Fruit fly (Drosophila melanogaster) whole organism, prepupa: ENCODE measurements around the gene lilli.

Source experiments
- Blimp-1 ChIP-seq: fragments of 200-800 bp; sonication (Bioruptor generic); optimal IDR thresholded peaks from 3 replicates; lab custom pipeline; 2017; ENCODE audit warnings: missing biosample characterization, missing genetic modification characterization, mild to moderate bottlenecking, moderate library complexity, missing genetic modification reagents
- CG10631 ChIP-seq: fragments of 200-800 bp; sonication (Bioruptor generic); optimal IDR thresholded peaks from 2 replicates; lab custom pipeline; 2016; ENCODE audit warnings: missing biosample characterization, missing genetic modification characterization
- CG10669 ChIP-seq: fragments of 200-800 bp; sonication (Bioruptor generic); optimal IDR thresholded peaks from 3 replicates; lab custom pipeline; 2018; ENCODE audit warnings: missing biosample characterization, mild to moderate bottlenecking, missing genetic modification characterization, moderate library complexity
- CG11294 ChIP-seq: fragments of 200-800 bp; sonication (Bioruptor generic); IDR thresholded peaks from 2 replicates; pipeline ENCODE4 v1.3.6; 2022; ENCODE audit warnings: missing biosample characterization, missing genetic modification characterization
- CG11762 ChIP-seq: fragments of 200-800 bp; sonication (Bioruptor generic); optimal IDR thresholded peaks from 3 replicates; lab custom pipeline; 2016; ENCODE audit warnings: missing biosample characterization, missing genetic modification characterization; ENCODE audit not compliant: insufficient read depth
- CG15336 ChIP-seq: fragments of 200-800 bp; sonication (Bioruptor generic); IDR thresholded peaks from 2 replicates; pipeline ENCODE4 v1.3.6; 2022; ENCODE audit warnings: missing biosample characterization, missing genetic modification characterization
- CG1621 ChIP-seq: fragments of 200-800 bp; sonication (Bioruptor generic); optimal IDR thresholded peaks from 3 replicates; lab custom pipeline; 2018; ENCODE audit warnings: missing biosample characterization, mild to moderate bottlenecking, missing genetic modification characterization
- CG16779 ChIP-seq: fragments of 200-800 bp; sonication (Bioruptor generic); optimal IDR thresholded peaks from 3 replicates; lab custom pipeline; 2017; ENCODE audit warnings: missing biosample characterization, mild to moderate bottlenecking, missing genetic modification characterization
- CG3032 ChIP-seq: fragments of 200-800 bp; optimal IDR thresholded peaks from 2 replicates; lab custom pipeline; 2019; ENCODE audit warnings: missing biosample characterization, mild to moderate bottlenecking, missing genetic modification characterization, moderate library complexity
- CG32006 ChIP-seq: fragments of 200-800 bp; sonication (Bioruptor generic); optimal IDR thresholded peaks from 3 replicates; lab custom pipeline; 2017; ENCODE audit warnings: missing biosample characterization, mild to moderate bottlenecking, missing genetic modification characterization
- CG34406 ChIP-seq: fragments of 200-800 bp; sonication (Bioruptor generic); optimal IDR thresholded peaks from 3 replicates; lab custom pipeline; 2016; ENCODE audit warnings: missing biosample characterization, missing genetic modification characterization
- CG4318 ChIP-seq: fragments of 200-800 bp; sonication (Bioruptor generic); optimal IDR thresholded peaks from 3 replicates; lab custom pipeline; 2017; ENCODE audit warnings: missing biosample characterization, mild to moderate bottlenecking, missing genetic modification characterization
- CG6163 ChIP-seq: fragments of 200-800 bp; sonication (Bioruptor generic); IDR thresholded peaks from 3 replicates; pipeline ENCODE4 v1.3.6; 2022; ENCODE audit warnings: missing biosample characterization, missing genetic modification characterization
- CG6792 ChIP-seq: fragments of 200-800 bp; sonication (Bioruptor generic); optimal IDR thresholded peaks from 3 replicates; lab custom pipeline; 2016; ENCODE audit warnings: missing biosample characterization, missing genetic modification characterization
- CG6808 ChIP-seq: fragments of 200-800 bp; sonication (Bioruptor generic); optimal IDR thresholded peaks from 3 replicates; lab custom pipeline; 2017; ENCODE audit warnings: missing biosample characterization, missing genetic modification characterization, mild to moderate bottlenecking, moderate library complexity, missing genetic modification reagents
- CG6854 ChIP-seq: fragments of 200-800 bp; sonication (Bioruptor generic); optimal IDR thresholded peaks from 2 replicates; lab custom pipeline; 2017; ENCODE audit warnings: missing biosample characterization, mild to moderate bottlenecking, missing genetic modification characterization
- CG8119 ChIP-seq: fragments of 200-800 bp; sonication (Bioruptor generic); IDR thresholded peaks from 3 replicates; pipeline ENCODE4 v1.3.6; 2022; ENCODE audit warnings: missing biosample characterization, missing genetic modification characterization
- CG8319 ChIP-seq: fragments of 200-800 bp; sonication (Bioruptor generic); optimal IDR thresholded peaks from 3 replicates; lab custom pipeline; 2016; ENCODE audit warnings: missing biosample characterization, missing genetic modification characterization
- Eip75B ChIP-seq: fragments of 200-800 bp; sonication (Bioruptor generic); optimal IDR thresholded peaks from 3 replicates; lab custom pipeline; 2016; ENCODE audit warnings: missing biosample characterization, missing genetic modification characterization
- Eip78C ChIP-seq: fragments of 200-800 bp; sonication (Bioruptor generic); peaks from one replicate; lab custom pipeline; 2016; ENCODE audit warnings: missing biosample characterization, missing genetic modification characterization
- Ets21C ChIP-seq: fragments of 200-800 bp; sonication (Bioruptor generic); optimal IDR thresholded peaks from 3 replicates; lab custom pipeline; 2016; ENCODE audit warnings: missing biosample characterization, missing genetic modification characterization
- Ets96B ChIP-seq: fragments of 200-800 bp; optimal IDR thresholded peaks from 2 replicates; lab custom pipeline; 2019; ENCODE audit warnings: missing biosample characterization, mild to moderate bottlenecking, missing genetic modification characterization, moderate library complexity
- Hr39 ChIP-seq: fragments of 200-800 bp; sonication (Bioruptor generic); optimal IDR thresholded peaks from 2 replicates; lab custom pipeline; 2016; ENCODE audit warnings: missing biosample characterization, missing genetic modification characterization
- Hr4 ChIP-seq: fragments of 200-800 bp; sonication (Bioruptor generic); optimal IDR thresholded peaks from 3 replicates; lab custom pipeline; 2016; ENCODE audit warnings: missing biosample characterization, missing genetic modification characterization
- Lpt ChIP-seq: fragments of 200-800 bp; sonication (Bioruptor generic); optimal IDR thresholded peaks from 3 replicates; lab custom pipeline; 2016; ENCODE audit warnings: missing biosample characterization, missing genetic modification characterization
- Sox102F ChIP-seq: fragments of 200-800 bp; sonication (Bioruptor generic); optimal IDR thresholded peaks from 2 replicates; lab custom pipeline; 2016; ENCODE audit warnings: missing biosample characterization, mild to moderate bottlenecking, missing genetic modification characterization
- Sox14 ChIP-seq: fragments of 200-800 bp; sonication (Bioruptor generic); optimal IDR thresholded peaks from 3 replicates; lab custom pipeline; 2016; ENCODE audit warnings: missing biosample characterization, missing genetic modification characterization
- achi ChIP-seq: fragments of 200-800 bp; sonication (Bioruptor generic); optimal IDR thresholded peaks from 3 replicates; lab custom pipeline; 2016; ENCODE audit warnings: missing biosample characterization, missing genetic modification characterization
- acj6 ChIP-seq: fragments of 200-800 bp; sonication (Bioruptor generic); optimal IDR thresholded peaks from 3 replicates; lab custom pipeline; 2016; ENCODE audit warnings: missing biosample characterization, missing genetic modification characterization
- cyc ChIP-seq: fragments of 200-800 bp; sonication (Bioruptor generic); optimal IDR thresholded peaks from 3 replicates; lab custom pipeline; 2016; ENCODE audit warnings: missing biosample characterization, missing genetic modification characterization
- dac ChIP-seq: fragments of 200-800 bp; sonication (Bioruptor generic); optimal IDR thresholded peaks from 2 replicates; lab custom pipeline; 2017; ENCODE audit warnings: missing biosample characterization, mild to moderate bottlenecking, missing genetic modification characterization
- esn ChIP-seq: fragments of 200-800 bp; sonication (Bioruptor generic); optimal IDR thresholded peaks from 2 replicates; lab custom pipeline; 2016; ENCODE audit warnings: missing biosample characterization, mild to moderate bottlenecking, missing genetic modification characterization, moderate library complexity
- fkh ChIP-seq: fragments of 200-800 bp; sonication (Bioruptor generic); optimal IDR thresholded peaks from 3 replicates; lab custom pipeline; 2017; ENCODE audit warnings: missing biosample characterization, mild to moderate bottlenecking, missing genetic modification characterization, moderate library complexity
- lz ChIP-seq: fragments of 200-800 bp; sonication (Bioruptor generic); optimal IDR thresholded peaks from 3 replicates; lab custom pipeline; 2016; ENCODE audit warnings: missing biosample characterization, missing genetic modification characterization
- net ChIP-seq: fragments of 200-800 bp; sonication (Bioruptor generic); optimal IDR thresholded peaks from 3 replicates; lab custom pipeline; 2016; ENCODE audit warnings: missing biosample characterization, missing genetic modification characterization
- pdm3 ChIP-seq: fragments of 200-800 bp; sonication (Bioruptor generic); optimal IDR thresholded peaks from 3 replicates; lab custom pipeline; 2016; ENCODE audit warnings: missing biosample characterization, missing genetic modification characterization
- salr ChIP-seq, 2 experiments: fragments of 200-800 bp; sonication (Bioruptor generic); optimal IDR thresholded peaks; 3 replicates each; lab custom pipeline; 2016 to 2018; ENCODE audit warnings: missing biosample characterization in 2 of 2, missing genetic modification characterization in 2 of 2, mild to moderate bottlenecking in 1 of 2
- spab ChIP-seq: fragments of 200-800 bp; sonication (Bioruptor generic); optimal IDR thresholded peaks from 2 replicates; lab custom pipeline; 2017; ENCODE audit warnings: missing biosample characterization, mild to moderate bottlenecking, missing genetic modification characterization, missing genetic modification reagents
- ss ChIP-seq, 2 experiments: fragments of 200-800 bp; sonication (Bioruptor generic); optimal IDR thresholded peaks; 2 replicates in 1 of 2; 3 replicates in 1 of 2; lab custom pipeline; 2017 to 2018; ENCODE audit warnings: mild to moderate bottlenecking in 2 of 2, missing biosample characterization in 2 of 2, missing genetic modification characterization in 2 of 2, moderate library complexity in 1 of 2
- svp ChIP-seq: fragments of 200-800 bp; sonication (Bioruptor generic); peaks from one replicate; lab custom pipeline; 2016; ENCODE audit warnings: missing biosample characterization, missing genetic modification characterization
- topi ChIP-seq: fragments of 200-800 bp; sonication (Bioruptor generic); optimal IDR thresholded peaks from 3 replicates; lab custom pipeline; 2016; ENCODE audit warnings: missing biosample characterization, missing genetic modification characterization

The lilli gene

DNA sequence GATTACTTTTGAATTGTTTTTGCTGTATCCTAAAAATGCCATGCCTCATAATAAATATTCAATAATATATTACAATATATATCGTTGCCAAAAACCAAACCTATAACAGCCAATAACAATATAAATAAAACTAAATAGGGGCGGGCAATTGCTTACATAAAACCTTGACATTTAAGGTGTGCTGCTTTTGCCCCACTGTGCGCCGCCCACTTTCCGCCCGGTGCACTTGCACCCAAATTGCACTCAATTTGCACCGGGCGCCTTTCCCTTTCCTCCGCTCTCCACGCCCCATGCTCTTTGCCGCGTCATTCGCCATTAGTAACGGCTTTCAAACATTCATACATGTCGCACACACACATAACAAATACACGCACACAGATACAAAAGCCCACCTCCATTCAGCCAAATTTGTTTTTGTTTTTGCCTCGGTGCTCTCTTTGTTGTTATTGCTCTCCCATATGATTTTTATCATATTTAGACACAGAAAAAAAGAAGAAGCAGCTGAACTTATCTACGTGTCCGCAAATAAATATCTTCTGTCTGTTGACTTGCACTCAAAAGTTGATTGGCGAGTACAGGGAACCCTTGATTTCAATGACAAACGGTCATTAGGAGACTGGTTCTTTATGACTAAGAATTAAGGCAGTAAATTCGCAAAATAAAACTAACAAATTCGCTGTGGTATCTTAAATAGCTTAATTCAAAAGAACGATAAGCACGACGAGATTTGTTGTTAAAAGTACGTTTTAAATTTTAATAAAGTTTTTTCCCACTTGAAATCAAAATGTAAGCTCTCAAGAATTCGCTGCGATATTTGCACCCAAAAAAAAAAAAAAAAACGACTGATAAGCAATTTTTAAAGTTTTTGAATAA lies 27.6 kb upstream of the lilli start (continued):
- TF ChIP-seq topi, result peak; percentile 33
- peak; percentile 74 for TF ChIP-seq Hr4 (GFP tag; lab: Kevin White, UChicago)
- peak; percentile 78 for TF ChIP-seq net
- peak; percentile 78 for TF ChIP-seq svp (GFP tag; lab: Kevin White, UChicago)
- TF ChIP-seq CG8119 (GFP tag; lab: Robert Waterston, UW), result peak; percentile 88
- TF ChIP-seq lz (GFP tag; lab: Kevin White, UChicago), result peak; percentile 17
- no peak for TF ChIP-seq CG6854 (GFP tag; lab: Kevin White, UChicago)
- peak; percentile 68 for TF ChIP-seq Lpt (GFP tag; lab: Kevin White, UChicago)
- TF ChIP-seq Hr39 (GFP tag; lab: Kevin White, UChicago), result peak; percentile 20
- peak; percentile 44; the same call in 1 of the 2 replicates for TF ChIP-seq CG11294 (GFP tag; lab: Robert Waterston, UW)
- TF ChIP-seq CG11762, result peak; percentile 36
- TF ChIP-seq CG10631 (GFP tag; lab: Kevin White, UChicago), result peak; percentile 42
- TF ChIP-seq Blimp-1 (GFP tag; lab: Kevin White, UChicago), result peak; percentile 61
- peak; percentile 42 for TF ChIP-seq CG6808 (GFP tag; lab: Kevin White, UChicago)
- peak in 1 of 2 experiments; percentile 43 for TF ChIP-seq salr (GFP tag; optimal IDR thresholded peaks at IDR 0.05; lab: Kevin White, UChicago)
- TF ChIP-seq, all 60 proteins: peak for 45

DNA sequence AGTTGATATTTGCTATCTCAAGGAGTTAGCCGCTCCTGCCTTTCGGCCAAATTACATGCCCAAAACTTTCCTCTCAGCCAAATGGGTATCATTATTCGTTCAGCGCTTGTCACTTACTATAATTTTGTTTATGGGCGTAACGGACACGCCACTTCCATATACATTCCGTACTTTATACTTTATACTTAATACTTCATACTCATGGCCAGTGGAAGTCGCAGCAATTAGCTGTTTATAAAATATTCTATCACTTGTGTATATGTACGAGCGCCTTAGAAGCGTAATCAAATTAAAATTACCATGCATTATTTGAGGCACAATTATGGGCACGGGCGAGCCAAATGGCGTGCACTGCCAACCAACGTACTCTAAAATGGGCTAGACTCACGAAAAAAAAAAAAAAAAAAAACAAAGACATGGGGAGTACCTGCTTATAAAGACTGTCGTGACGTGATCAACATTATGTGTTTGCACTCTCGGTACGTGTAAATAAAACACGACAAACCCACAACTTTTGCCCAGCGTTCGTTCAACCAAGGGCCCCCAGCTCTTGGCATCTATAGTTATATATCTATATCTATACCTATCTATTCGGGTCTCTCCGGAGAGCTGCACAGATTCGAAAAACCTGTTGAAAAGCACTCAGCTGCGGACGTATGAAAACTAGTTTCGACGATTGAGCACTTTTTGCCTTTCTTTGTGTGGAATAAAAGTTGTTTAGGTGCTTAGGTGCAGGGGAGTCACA lies 24.4 kb upstream of the lilli start:
- no peak for TF ChIP-seq cyc (GFP tag; lab: Kevin White, UChicago)
- TF ChIP-seq fkh (GFP tag; lab: Kevin White, UChicago), result peak; percentile 89
- no peak for TF ChIP-seq Ets21C (GFP tag; lab: Kevin White, UChicago)
- TF ChIP-seq Eip75B (GFP tag; lab: Kevin White, UChicago), result no peak
- no peak for TF ChIP-seq net
- TF ChIP-seq achi (GFP tag; lab: Kevin White, UChicago), result no peak
- peak in 1 of 2 experiments; percentile 78 for TF ChIP-seq ss (GFP tag; optimal IDR thresholded peaks at IDR 0.05; lab: Kevin White, UChicago)
- no peak for TF ChIP-seq svp (GFP tag; lab: Kevin White, UChicago)
- peak; percentile 4 for TF ChIP-seq CG1621 (tag; lab: Kevin White, UChicago)

DNA sequence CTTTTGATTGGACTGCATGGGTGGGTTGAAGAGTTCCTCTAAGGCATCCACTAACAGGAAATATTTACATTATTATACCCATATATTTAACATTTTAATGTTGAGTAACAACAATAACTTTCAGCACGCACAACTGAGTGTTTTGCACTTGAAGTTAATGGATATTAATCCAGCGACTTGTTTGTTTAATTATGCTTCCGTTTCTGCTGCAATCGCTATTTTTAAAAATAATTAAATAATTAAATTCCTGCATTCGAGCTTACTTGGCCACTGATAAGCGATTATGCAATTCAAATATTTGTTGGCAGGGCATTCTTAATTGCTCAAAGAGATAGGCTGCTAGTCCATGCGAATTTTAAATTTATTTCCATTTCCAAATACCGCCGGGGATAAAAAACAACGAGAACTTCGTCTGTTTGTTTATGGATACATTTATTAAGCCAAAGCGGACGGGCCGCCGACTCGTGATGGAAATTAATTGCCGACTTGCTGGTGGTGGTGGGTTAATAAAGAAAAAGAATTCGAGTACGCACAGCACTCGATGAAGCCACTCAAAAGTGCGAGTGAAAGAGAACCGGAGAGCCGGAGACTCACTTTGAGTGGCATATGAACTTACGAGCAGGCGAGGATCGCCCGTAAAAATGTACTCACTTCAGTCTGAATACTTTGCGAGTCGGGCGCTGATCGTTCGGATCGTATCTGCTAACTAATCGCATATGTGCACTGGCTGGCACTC lies 23.7 kb upstream of the lilli start:
- TF ChIP-seq CG6792 (GFP tag; lab: Kevin White, UChicago), result no peak
- TF ChIP-seq esn, result peak; percentile 39
- TF ChIP-seq CG4318 (GFP tag; lab: Kevin White, UChicago), result no peak
- peak in 1 of 2 experiments; percentile 41 for TF ChIP-seq ss (GFP tag; optimal IDR thresholded peaks at IDR 0.05; lab: Kevin White, UChicago)
- peak; percentile 70 for TF ChIP-seq Eip78C (GFP tag; lab: Kevin White, UChicago)
- TF ChIP-seq net, result peak; percentile 43
- TF ChIP-seq CG10669 (GFP tag; lab: Kevin White, UChicago), result no peak
- TF ChIP-seq acj6 (GFP tag; lab: Kevin White, UChicago), result no peak
- TF ChIP-seq CG3032 (tag; lab: Kevin White, UChicago), result peak; percentile 27
- peak; percentile 44; the same call in 1 of the 3 replicates for TF ChIP-seq CG6163 (GFP tag; lab: Robert Waterston, UW)
- peak; percentile 63 for TF ChIP-seq CG15336 (GFP tag; lab: Robert Waterston, UW)
- TF ChIP-seq achi (GFP tag; lab: Kevin White, UChicago), result peak; percentile 8
- TF ChIP-seq CG1621 (tag; lab: Kevin White, UChicago), result peak; percentile 89
- peak; percentile 31 for TF ChIP-seq Lpt (GFP tag; lab: Kevin White, UChicago)
- TF ChIP-seq Ets96B, result peak; percentile 23
- TF ChIP-seq CG8319 (GFP tag; lab: Kevin White, UChicago), result no peak
- peak; percentile 11 for TF ChIP-seq fkh (GFP tag; lab: Kevin White, UChicago)
- no peak for TF ChIP-seq spab (GFP tag; lab: Kevin White, UChicago)
- TF ChIP-seq Sox102F (GFP tag; lab: Kevin White, UChicago), result no peak
- TF ChIP-seq CG34406 (GFP tag; lab: Kevin White, UChicago), result peak; percentile 7
- peak; percentile 5 for TF ChIP-seq Hr4 (GFP tag; lab: Kevin White, UChicago)
- peak; percentile 18 for TF ChIP-seq dac (GFP tag; lab: Kevin White, UChicago)
- peak; percentile 14 for TF ChIP-seq svp (GFP tag; lab: Kevin White, UChicago)
- peak; percentile 54 for TF ChIP-seq CG16779
- TF ChIP-seq topi, result peak; percentile 10
- peak; percentile 22 for TF ChIP-seq Sox14
- peak; percentile 61 for TF ChIP-seq CG32006 (GFP tag; lab: Kevin White, UChicago)
- TF ChIP-seq Ets21C (GFP tag; lab: Kevin White, UChicago), result no peak
- TF ChIP-seq pdm3 (GFP tag; lab: Kevin White, UChicago), result no peak
- TF ChIP-seq salr (GFP tag; optimal IDR thresholded peaks at IDR 0.05; lab: Kevin White, UChicago), result peak in 1 of 2 experiments; percentile 58
